Fruit fly (Drosophila melanogaster): Measurements from ENCODE around the gene NetA.

- TF ChIP-seq usp (GFP tag; optimal IDR thresholded peaks at IDR 0.05) (no peak), EcR (GFP tag; optimal IDR thresholded peaks at IDR 0.05) (no peak), CG8478 (optimal IDR thresholded peaks at IDR 0.05) (no peak)
Observed at dm6 chrX:14653691-14654090, at the start of gene NetA.
